Worm (Caenorhabditis elegans) whole organism, L1 larva: Measurements from ENCODE around the gene nhr-135.

ENCODE experiments used
- ama-1 ChIP-seq: fragments of 150-350 bp; optimal IDR thresholded peaks from 2 replicates; lab custom pipeline; 2014
- blmp-1 ChIP-seq: fragments of 150-350 bp; optimal IDR thresholded peaks from 2 replicates; lab custom pipeline; 2014; ENCODE audit warnings: missing biosample characterization, missing genetic modification characterization
- ceh-82 ChIP-seq, 3 experiments: fragments of 150-350 bp in 1 of 3; sonication (generic microtip) in 2 of 3; optimal IDR thresholded peaks; 2 replicates each; lab custom pipeline; 2014 to 2017; ENCODE audit warnings: missing biosample characterization in 3 of 3, missing genetic modification characterization in 3 of 3
- fkh-8 ChIP-seq: sonication (generic microtip); optimal IDR thresholded peaks from 2 replicates; lab custom pipeline; 2016; ENCODE audit warnings: mild to moderate bottlenecking, missing genetic modification characterization, missing compliant biosample characterization
- hlh-17 ChIP-seq: fragments of 200-800 bp; sonication (Bioruptor generic); optimal IDR thresholded peaks from 2 replicates; lab custom pipeline; 2018; ENCODE audit warnings: missing genetic modification characterization, mild to moderate bottlenecking, missing compliant biosample characterization, moderate library complexity, borderline replicate concordance
- nhr-11 ChIP-seq: fragments of 150-350 bp; optimal IDR thresholded peaks from 2 replicates; lab custom pipeline; 2014; ENCODE audit warnings: missing biosample characterization, missing genetic modification characterization
- pqm-1 ChIP-seq: sonication (generic microtip); optimal IDR thresholded peaks from 3 replicates; lab custom pipeline; 2017; ENCODE audit warnings: missing biosample characterization, missing genetic modification characterization
- tbx-2 ChIP-seq: sonication (generic microtip); optimal IDR thresholded peaks from 2 replicates; lab custom pipeline; 2016; ENCODE audit warnings: missing genetic modification characterization, missing compliant biosample characterization
- unc-62 ChIP-seq: fragments of 150-350 bp; optimal IDR thresholded peaks from 2 replicates; lab custom pipeline; 2014; ENCODE audit warnings: missing biosample characterization, missing genetic modification reagents, missing genetic modification characterization
- ztf-11 ChIP-seq, 2 experiments: sonication (generic microtip); optimal IDR thresholded peaks; 2 replicates each; lab custom pipeline; 2016 to 2017; ENCODE audit warnings: missing genetic modification characterization in 2 of 2, missing biosample characterization in 1 of 2, missing compliant biosample characterization in 1 of 2

- TF ChIP-seq tbx-2 (no peak), ztf-11 (tag; optimal IDR thresholded peaks at IDR 0.05; lab: Kevin White, UChicago) (no peak), hlh-17 (GFP tag; lab: Kevin White, UChicago) (no peak), fkh-8 (tag; lab: Kevin White, UChicago) (no peak), ceh-82 (tag; optimal IDR thresholded peaks at IDR 0.05; lab: Kevin White, UChicago) (no peak), pqm-1 (no peak), nhr-11 (tag; lab: Kevin White, UChicago) (no peak), unc-62 (GFP tag; lab: Kevin White, UChicago) (no peak), blmp-1 (tag; lab: Kevin White, UChicago) (no peak), ama-1 (no peak)
Observed at ce11 chrV:7133963-7134362, 40.4 kb upstream of the nhr-135 start, which contains the start of gene F10D2.16.
